Worm (Caenorhabditis elegans) whole organism, mixed stage, embryonic: ENCODE data around the gene col-139.

ENCODE experiments used
- M03D4.4 ChIP-seq: sonication (generic microtip); optimal IDR thresholded peaks from 2 replicates; lab custom pipeline; 2017; ENCODE audit warnings: mild to moderate bottlenecking, missing genetic modification characterization, missing compliant biosample characterization
- bed-3 ChIP-seq: fragments of 200-800 bp; sonication (Bioruptor generic); optimal IDR thresholded peaks from 3 replicates; lab custom pipeline; 2018; ENCODE audit warnings: mild to moderate bottlenecking, missing genetic modification characterization, moderate library complexity, missing compliant biosample characterization
- blmp-1 ChIP-seq: fragments of 150-350 bp; optimal IDR thresholded peaks from 2 replicates; lab custom pipeline; 2014; ENCODE audit warnings: missing biosample characterization, missing genetic modification characterization
- ceh-39 ChIP-seq: fragments of 150-350 bp; optimal IDR thresholded peaks from 2 replicates; lab custom pipeline; 2014; ENCODE audit warnings: missing biosample characterization, missing genetic modification characterization
- ceh-43 ChIP-seq: fragments of 200-800 bp; sonication (Bioruptor generic); optimal IDR thresholded peaks from 2 replicates; lab custom pipeline; 2018; ENCODE audit warnings: mild to moderate bottlenecking, missing genetic modification characterization, moderate library complexity, missing compliant biosample characterization
- ceh-83 ChIP-seq: fragments of 200-800 bp; sonication (Bioruptor generic); optimal IDR thresholded peaks from 2 replicates; lab custom pipeline; 2018; ENCODE audit warnings: mild to moderate bottlenecking, missing genetic modification characterization, missing compliant biosample characterization
- ces-1 ChIP-seq: fragments of 150-350 bp; optimal IDR thresholded peaks from 2 replicates; lab custom pipeline; 2014; ENCODE audit warnings: missing biosample characterization, missing genetic modification reagents, missing genetic modification characterization
- cnd-1 ChIP-seq: fragments of 200-800 bp; sonication (Bioruptor generic); optimal IDR thresholded peaks from 2 replicates; lab custom pipeline; 2018; ENCODE audit warnings: mild to moderate bottlenecking, missing genetic modification characterization, missing compliant biosample characterization
- drap-1 ChIP-seq: fragments of 200-800 bp; sonication (Bioruptor generic); optimal IDR thresholded peaks from 3 replicates; lab custom pipeline; 2018; ENCODE audit warnings: mild to moderate bottlenecking, missing genetic modification characterization, missing compliant biosample characterization
- elt-1 ChIP-seq: sonication (generic microtip); optimal IDR thresholded peaks from 2 replicates; lab custom pipeline; 2017; ENCODE audit warnings: missing genetic modification characterization, mild to moderate bottlenecking, missing compliant biosample characterization, antibody characterized with exemption, moderate library complexity, borderline replicate concordance; ENCODE audit not compliant: insufficient read depth
- elt-3 ChIP-seq: fragments of 150-350 bp; optimal IDR thresholded peaks from 2 replicates; lab custom pipeline; 2014; ENCODE audit warnings: missing biosample characterization, missing genetic modification characterization
- flh-1 ChIP-seq: fragments of 200-800 bp; sonication (Bioruptor generic); optimal IDR thresholded peaks from 2 replicates; lab custom pipeline; 2018; ENCODE audit warnings: mild to moderate bottlenecking, missing genetic modification characterization, moderate library complexity, missing compliant biosample characterization
- ham-2 ChIP-seq: fragments of 200-800 bp; sonication (Bioruptor generic); optimal IDR thresholded peaks from 2 replicates; lab custom pipeline; 2018; ENCODE audit warnings: mild to moderate bottlenecking, missing genetic modification characterization, missing compliant biosample characterization
- hlh-1 ChIP-seq: fragments of 150-350 bp; optimal IDR thresholded peaks from 2 replicates; lab custom pipeline; 2014; ENCODE audit warnings: missing biosample characterization, missing genetic modification reagents, missing genetic modification characterization
- lin-13 ChIP-seq: fragments of 150-350 bp; optimal IDR thresholded peaks from 2 replicates; lab custom pipeline; 2014; ENCODE audit warnings: missing biosample characterization, missing genetic modification characterization
- lin-32 ChIP-seq: fragments of 200-800 bp; sonication (Bioruptor generic); optimal IDR thresholded peaks from 2 replicates; lab custom pipeline; 2018; ENCODE audit warnings: mild to moderate bottlenecking, missing genetic modification characterization, missing compliant biosample characterization
- lsy-2 ChIP-seq: fragments of 150-350 bp; optimal IDR thresholded peaks from 2 replicates; lab custom pipeline; 2014; ENCODE audit warnings: missing biosample characterization, missing genetic modification characterization
- mab-5 ChIP-seq: fragments of 150-350 bp; optimal IDR thresholded peaks from 2 replicates; lab custom pipeline; 2014; ENCODE audit warnings: missing biosample characterization, missing genetic modification characterization
- mep-1 ChIP-seq: fragments of 150-350 bp; optimal IDR thresholded peaks from 2 replicates; lab custom pipeline; 2017; ENCODE audit warnings: missing biosample characterization, missing genetic modification reagents, missing genetic modification characterization, inconsistent platforms
- mls-2 ChIP-seq: sonication (generic microtip); optimal IDR thresholded peaks from 2 replicates; lab custom pipeline; 2016; ENCODE audit warnings: mild to moderate bottlenecking, missing genetic modification characterization, moderate library complexity, missing compliant biosample characterization
- nhr-12 ChIP-seq: fragments of 150-350 bp; optimal IDR thresholded peaks from 2 replicates; lab custom pipeline; 2014; ENCODE audit warnings: missing biosample characterization, missing genetic modification characterization
- nhr-2 ChIP-seq: fragments of 150-350 bp; optimal IDR thresholded peaks from 2 replicates; lab custom pipeline; 2014; ENCODE audit warnings: missing biosample characterization, missing genetic modification characterization
- nhr-237 ChIP-seq: fragments of 150-350 bp; optimal IDR thresholded peaks from 2 replicates; lab custom pipeline; 2014; ENCODE audit warnings: missing biosample characterization, missing genetic modification characterization
- nhr-28 ChIP-seq: fragments of 150-350 bp; optimal IDR thresholded peaks from 2 replicates; lab custom pipeline; 2014; ENCODE audit warnings: missing biosample characterization, missing genetic modification characterization
- nhr-76 ChIP-seq: sonication (generic microtip); optimal IDR thresholded peaks from 2 replicates; lab custom pipeline; 2017; ENCODE audit warnings: missing biosample characterization, missing genetic modification characterization
- sem-2 ChIP-seq: fragments of 200-800 bp; sonication (Bioruptor generic); optimal IDR thresholded peaks from 2 replicates; lab custom pipeline; 2018; ENCODE audit warnings: mild to moderate bottlenecking, missing genetic modification characterization, missing compliant biosample characterization
- snpc-4 ChIP-seq: fragments of 150-350 bp; optimal IDR thresholded peaks from 2 replicates; lab custom pipeline; 2014; ENCODE audit warnings: missing biosample characterization, missing genetic modification characterization
- sptf-1 ChIP-seq: sonication (generic microtip); optimal IDR thresholded peaks from 2 replicates; lab custom pipeline; 2017; ENCODE audit warnings: mild to moderate bottlenecking, missing genetic modification characterization, moderate library complexity, missing compliant biosample characterization
- tbx-8 ChIP-seq: fragments of 200-800 bp; sonication (Bioruptor generic); optimal IDR thresholded peaks from 2 replicates; lab custom pipeline; 2018; ENCODE audit warnings: mild to moderate bottlenecking, missing genetic modification characterization, moderate library complexity, missing compliant biosample characterization
- unc-120 ChIP-seq: sonication (generic microtip); optimal IDR thresholded peaks from 2 replicates; lab custom pipeline; 2017; ENCODE audit warnings: missing genetic modification characterization, missing compliant biosample characterization; ENCODE audit not compliant: poor library complexity, severe bottlenecking
- unc-39 ChIP-seq: fragments of 150-350 bp; optimal IDR thresholded peaks from 2 replicates; lab custom pipeline; 2014; ENCODE audit warnings: missing biosample characterization, missing genetic modification characterization
- zip-8 ChIP-seq: fragments of 150-350 bp; optimal IDR thresholded peaks from 2 replicates; lab custom pipeline; 2014; ENCODE audit warnings: missing biosample characterization, missing genetic modification characterization
- ztf-11 ChIP-seq: fragments of 150-350 bp; optimal IDR thresholded peaks from 2 replicates; lab custom pipeline; 2014; ENCODE audit warnings: missing biosample characterization, missing genetic modification characterization

Gene col-139

ce11 chrV:4647279-4647819, 6.4 kb downstream of the col-139 start:
- TF ChIP-seq nhr-237 (tag; lab: Kevin White, UChicago) (peak; percentile 55), blmp-1 (no peak)

- TF ChIP-seq sem-2 (GFP tag; lab: Kevin White, UChicago), result no peak
- no peak for TF ChIP-seq nhr-28 (tag; lab: Kevin White, UChicago)
- TF ChIP-seq lsy-2 (tag; lab: Kevin White, UChicago), result no peak
- no peak for TF ChIP-seq unc-39 (tag; lab: Kevin White, UChicago)
- TF ChIP-seq unc-120, result no peak
- no peak for TF ChIP-seq elt-3 (tag; lab: Kevin White, UChicago)
- no peak for TF ChIP-seq M03D4.4 (tag; lab: Kevin White, UChicago)
- no peak for TF ChIP-seq mab-5 (tag; lab: Kevin White, UChicago)
- no peak for TF ChIP-seq snpc-4 (tag; lab: Kevin White, UChicago)
- no peak for TF ChIP-seq nhr-76 (tag; lab: Kevin White, UChicago)
- no peak for TF ChIP-seq tbx-8
- no peak for TF ChIP-seq ztf-11 (tag; lab: Kevin White, UChicago)
- no peak for TF ChIP-seq lin-13 (tag; lab: Kevin White, UChicago)
- no peak for TF ChIP-seq nhr-2 (tag; lab: Kevin White, UChicago)
- no peak for TF ChIP-seq ceh-83 (GFP tag; lab: Kevin White, UChicago)
- TF ChIP-seq ceh-39 (tag; lab: Kevin White, UChicago), result no peak
- TF ChIP-seq, all 35 proteins: peak for 0
Observed at ce11 chrV:4642691-4643090, 11.1 kb downstream of the col-139 start, which contains the start of gene soc-1. soc-1 (plus strand) TSS chrV:4642952.

- TF ChIP-seq nhr-2 (tag; lab: Kevin White, UChicago), result no peak
- TF ChIP-seq elt-3 (tag; lab: Kevin White, UChicago), result no peak
- no peak for TF ChIP-seq bed-3 (GFP tag; lab: Kevin White, UChicago)
- TF ChIP-seq sptf-1 (tag; lab: Kevin White, UChicago), result no peak
- no peak for TF ChIP-seq ztf-11 (tag; lab: Kevin White, UChicago)
- TF ChIP-seq mls-2, result no peak
- TF ChIP-seq ceh-43, result no peak
- TF ChIP-seq ceh-39 (tag; lab: Kevin White, UChicago), result no peak
- no peak for TF ChIP-seq mab-5 (tag; lab: Kevin White, UChicago)
- no peak for TF ChIP-seq lin-32 (GFP tag; lab: Kevin White, UChicago)
- TF ChIP-seq M03D4.4 (tag; lab: Kevin White, UChicago), result no peak
- TF ChIP-seq hlh-1 (tag; lab: Kevin White, UChicago), result no peak
- no peak for TF ChIP-seq tbx-8
- TF ChIP-seq blmp-1, result no peak
- no peak for TF ChIP-seq drap-1
- no peak for TF ChIP-seq elt-1 (tag; lab: Kevin White, UChicago)
- TF ChIP-seq sem-2 (GFP tag; lab: Kevin White, UChicago), result no peak
- TF ChIP-seq ham-2 (GFP tag; lab: Kevin White, UChicago), result no peak
- TF ChIP-seq nhr-12 (tag; lab: Kevin White, UChicago), result no peak
Observed at ce11 chrV:4640501-4641150, 13.1 kb downstream of the col-139 start.

ce11 chrV:4637153-4637552, 16.6 kb downstream of the col-139 start:
- no peak for TF ChIP-seq nhr-2 (tag; lab: Kevin White, UChicago)
- no peak for TF ChIP-seq elt-3 (tag; lab: Kevin White, UChicago)
- TF ChIP-seq elt-1 (tag; lab: Kevin White, UChicago), result no peak
- TF ChIP-seq flh-1 (GFP tag; lab: Kevin White, UChicago), result no peak
- TF ChIP-seq unc-120, result no peak
- TF ChIP-seq ces-1, result no peak
- TF ChIP-seq mep-1 (tag; lab: Kevin White, UChicago), result no peak
- TF ChIP-seq lin-32 (GFP tag; lab: Kevin White, UChicago), result no peak
- TF ChIP-seq, all 35 proteins: peak for 0

ce11 chrV:4630267-4630666, 23.5 kb downstream of the col-139 start:
- no peak for TF ChIP-seq hlh-1 (tag; lab: Kevin White, UChicago)
- no peak for TF ChIP-seq lin-13 (tag; lab: Kevin White, UChicago)
- no peak for TF ChIP-seq mep-1 (tag; lab: Kevin White, UChicago)
- no peak for TF ChIP-seq cnd-1
- no peak for TF ChIP-seq unc-39 (tag; lab: Kevin White, UChicago)
- no peak for TF ChIP-seq drap-1
- TF ChIP-seq unc-120, result no peak
- TF ChIP-seq ztf-11 (tag; lab: Kevin White, UChicago), result no peak
- no peak for TF ChIP-seq nhr-12 (tag; lab: Kevin White, UChicago)
- TF ChIP-seq bed-3 (GFP tag; lab: Kevin White, UChicago), result no peak
- TF ChIP-seq elt-3 (tag; lab: Kevin White, UChicago), result no peak
- TF ChIP-seq lin-32 (GFP tag; lab: Kevin White, UChicago), result no peak
- no peak for TF ChIP-seq zip-8
